Fruit fly (Drosophila melanogaster): ENCODE results near the gene Ctps.

The Ctps gene

dm6 chr3L:15094589-15095288, 3.0 kb upstream of the Ctps start, which contains the start of the genes sstn, Plp and GlyRS (continued):
- TF ChIP-seq CG11085 (GFP tag; IDR thresholded peaks at IDR 0.05) (no peak), CG6813 (GFP tag; optimal IDR thresholded peaks at IDR 0.05) (no peak), Oli (tag; optimal IDR thresholded peaks at IDR 0.05) (peak; percentile 35), otp (GFP tag; IDR thresholded peaks at IDR 0.05) (no peak), gce (GFP tag; IDR thresholded peaks at IDR 0.05) (no peak), stc (GFP tag; IDR thresholded peaks at IDR 0.05) (no peak), pum (GFP tag; optimal IDR thresholded peaks at IDR 0.05) (no peak), CG7556 (GFP tag; optimal IDR thresholded peaks at IDR 0.05) (peak; percentile 51), tio (GFP tag; optimal IDR thresholded peaks at IDR 0.05) (peak; percentile 2), CG14860 (GFP tag; IDR thresholded peaks at IDR 0.05; ENCODE audit: partially characterized antibody) (no peak; the same call in 2 of the 3 replicates), bbx (GFP tag; IDR thresholded peaks at IDR 0.05; ENCODE audit: partially characterized antibody) (peak; percentile 69), az2 (GFP tag; optimal IDR thresholded peaks at IDR 0.05) (peak; percentile 20), CG3995 (GFP tag; optimal IDR thresholded peaks at IDR 0.05) (peak; percentile 98), CG11695 (GFP tag; IDR thresholded peaks at IDR 0.05) (no peak), CG10274 (GFP tag; optimal IDR thresholded peaks at IDR 0.05) (no peak), B-H1 (GFP tag; IDR thresholded peaks at IDR 0.05) (no peak), esg (GFP tag; conservative IDR thresholded peaks at IDR 0.05) (no peak), CG4424 (GFP tag; optimal IDR thresholded peaks at IDR 0.05) (peak; percentile 34), CG4854 (GFP tag; optimal IDR thresholded peaks at IDR 0.05) (no peak), YL-1 (GFP tag; optimal IDR thresholded peaks at IDR 0.05) (peak; percentile 42), CG12219 (GFP tag; optimal IDR thresholded peaks at IDR 0.05) (no peak), eve (GFP tag; optimal IDR thresholded peaks at IDR 0.05) (no peak), CkIIα-i1 (GFP tag; IDR thresholded peaks at IDR 0.05) (no peak), CG2129 (GFP tag; IDR thresholded peaks at IDR 0.05; ENCODE audit: partially characterized antibody) (no peak; the same call in 1 of the 2 replicates), D19B (GFP tag; optimal IDR thresholded peaks at IDR 0.05) (no peak), toy (GFP tag; IDR thresholded peaks at IDR 0.05) (no peak), CG9727 (GFP tag; optimal IDR thresholded peaks at IDR 0.05) (peak; percentile 17), CG15601 (tag; optimal IDR thresholded peaks at IDR 0.05) (peak; percentile 33), CG8765 (GFP tag; IDR thresholded peaks at IDR 0.05) (no peak), Hey (tag; optimal IDR thresholded peaks at IDR 0.05) (no peak), ro (GFP tag; IDR thresholded peaks at IDR 0.05) (no peak), disco-r (GFP tag; optimal IDR thresholded peaks at IDR 0.05) (no peak), Lpt (GFP tag; optimal IDR thresholded peaks at IDR 0.05) (no peak), Bteb2 (GFP tag; optimal IDR thresholded peaks at IDR 0.05) (no peak), tx (GFP tag; optimal IDR thresholded peaks at IDR 0.05) (no peak), Gsc (GFP tag; IDR thresholded peaks at IDR 0.05) (no peak), CG7839 (tag; optimal IDR thresholded peaks at IDR 0.05) (peak; percentile 57), CG14014 (GFP tag; IDR thresholded peaks at IDR 0.05) (no peak), dysf (GFP tag; IDR thresholded peaks at IDR 0.05) (no peak), dimm (GFP tag; IDR thresholded peaks at IDR 0.05) (no peak), CG33557 (GFP tag; optimal IDR thresholded peaks at IDR 0.05) (peak; percentile 58), NFAT (GFP tag; IDR thresholded peaks at IDR 0.05) (no peak), danr (GFP tag; IDR thresholded peaks at IDR 0.05) (no peak), TFAM (GFP tag; optimal IDR thresholded peaks at IDR 0.05) (no peak), CG17612 (GFP tag; IDR thresholded peaks at IDR 0.05) (no peak), aop (GFP tag; IDR thresholded peaks at IDR 0.05) (no peak), CG12744 (GFP tag; optimal IDR thresholded peaks at IDR 0.05) (no peak), CG8944 (GFP tag; optimal IDR thresholded peaks at IDR 0.05) (no peak), HmgD (GFP tag; optimal IDR thresholded peaks at IDR 0.05) (no peak), knrl (GFP tag; IDR thresholded peaks at IDR 0.05; ENCODE audit: partially characterized antibody) (no peak), sna (GFP tag; IDR thresholded peaks at IDR 0.05; ENCODE audit: partially characterized antibody) (peak; percentile 39)

Data from whole organism, embryonic.